Worm (Caenorhabditis elegans) whole organism, L4 larva: ENCODE data around the gene B0395.3.

Experiments used
- ceh-32 ChIP-seq: sonication (generic microtip); optimal IDR thresholded peaks from 2 replicates; lab custom pipeline; 2016; ENCODE audit warnings: mild to moderate bottlenecking, missing genetic modification characterization, missing compliant biosample characterization; ENCODE audit not compliant: poor library complexity
- dpl-1 ChIP-seq: fragments of 150-350 bp; optimal IDR thresholded peaks from 2 replicates; lab custom pipeline; 2014; ENCODE audit warnings: missing biosample characterization, missing genetic modification reagents, missing genetic modification characterization
- fos-1 ChIP-seq: fragments of 150-350 bp; optimal IDR thresholded peaks from 2 replicates; lab custom pipeline; 2014; ENCODE audit warnings: missing biosample characterization, missing genetic modification characterization
- lsy-2 ChIP-seq, 2 experiments: fragments of 150-350 bp in 1 of 2; sonication (generic microtip) in 1 of 2; optimal IDR thresholded peaks; 2 replicates each; lab custom pipeline; 2014 to 2017; ENCODE audit warnings: missing biosample characterization in 2 of 2, missing genetic modification characterization in 2 of 2
- madf-9 ChIP-seq: fragments of 200-800 bp; sonication (Bioruptor generic); conservative IDR thresholded peaks from 2 replicates; pipeline ENCODE4 v1.3.6; 2022; ENCODE audit warnings: missing genetic modification reagents, missing genetic modification characterization, missing compliant biosample characterization
- nhr-11 ChIP-seq: fragments of 150-350 bp; optimal IDR thresholded peaks from 2 replicates; lab custom pipeline; 2014; ENCODE audit warnings: missing biosample characterization, missing genetic modification characterization
- vab-7 ChIP-seq: fragments of 200-800 bp; sonication (Bioruptor generic); IDR thresholded peaks from 2 replicates; pipeline ENCODE4 v1.3.6; 2022; ENCODE audit warnings: missing genetic modification reagents, missing genetic modification characterization, missing compliant biosample characterization
- zip-11 ChIP-seq: fragments of 200-800 bp; sonication (Bioruptor generic); IDR thresholded peaks from 2 replicates; pipeline ENCODE4 v1.3.6; 2022; ENCODE audit warnings: missing genetic modification characterization, missing compliant biosample characterization

ce11 chrX:15992806-15993205 lies 47.3 kb downstream of the B0395.3 start:
- TF ChIP-seq madf-9 (GFP tag; lab: Robert Waterston, UW): no peak
- no peak for TF ChIP-seq ceh-32 (tag; lab: Kevin White, UChicago)
- no peak for TF ChIP-seq lsy-2 (tag; optimal IDR thresholded peaks at IDR 0.05; lab: Kevin White, UChicago)
- TF ChIP-seq vab-7: no peak
- TF ChIP-seq fos-1 (tag; lab: Kevin White, UChicago): no peak
- no peak for TF ChIP-seq dpl-1 (GFP tag; lab: Kevin White, UChicago)
- no peak for TF ChIP-seq zip-11 (GFP tag; lab: Robert Waterston, UW)
- TF ChIP-seq nhr-11 (tag; lab: Kevin White, UChicago): no peak
